Worm (Caenorhabditis elegans): ENCODE results near the gene tag-329.
A peak's percentile ranks its signal among the peaks of the same experiment; 100 is the strongest.

The tag-329 gene

ce11 chrV:9496742-9497141 lies 38.0 kb upstream of the tag-329 start, which contains the start of gene gsnl-1:
Gene gsnl-1 (plus strand): TSS chrV:9497042.
- TF ChIP-seq ama-1 (optimal IDR thresholded peaks at IDR 0.05) (no peak), nhr-10 (tag; optimal IDR thresholded peaks at IDR 0.05) (no peak), lsy-2 (tag; optimal IDR thresholded peaks at IDR 0.05) (no peak), dmd-4 (tag; optimal IDR thresholded peaks at IDR 0.05) (no peak), nhr-6 (tag; optimal IDR thresholded peaks at IDR 0.05) (no peak), lin-11 (tag; optimal IDR thresholded peaks at IDR 0.05) (no peak), ztf-4 (tag; optimal IDR thresholded peaks at IDR 0.05) (no peak), sma-9 (GFP tag; optimal IDR thresholded peaks at IDR 0.05) (no peak), sma-9 (tag; optimal IDR thresholded peaks at IDR 0.05) (no peak), lin-39 (tag; optimal IDR thresholded peaks at IDR 0.05) (no peak), nhr-237 (tag; optimal IDR thresholded peaks at IDR 0.05) (no peak), mbf-1 (tag; optimal IDR thresholded peaks at IDR 0.05) (no peak), lin-13 (GFP tag; optimal IDR thresholded peaks at IDR 0.05) (no peak), ztf-11 (tag; optimal IDR thresholded peaks at IDR 0.05) (no peak), aly-2 (tag; optimal IDR thresholded peaks at IDR 0.05) (no peak), peb-1 (tag; optimal IDR thresholded peaks at IDR 0.05) (no peak)

- TF ChIP-seq blmp-1 (tag; optimal IDR thresholded peaks at IDR 0.05; ENCODE audit: insufficient read depth): peak; percentile 42
- TF ChIP-seq snpc-4 (tag; optimal IDR thresholded peaks at IDR 0.05): no peak
- TF ChIP-seq sem-4 (tag; optimal IDR thresholded peaks at IDR 0.05): no peak
- no peak for TF ChIP-seq nhr-11 (tag; optimal IDR thresholded peaks at IDR 0.05)
- TF ChIP-seq R02D3.7 (tag; optimal IDR thresholded peaks at IDR 0.05): no peak
- no peak for TF ChIP-seq nhr-23 (tag; optimal IDR thresholded peaks at IDR 0.05)
- TF ChIP-seq lin-11 (tag; optimal IDR thresholded peaks at IDR 0.05): no peak
- TF ChIP-seq fos-1 (tag; optimal IDR thresholded peaks at IDR 0.05): no peak
Measured at ce11 chrV:9499295-9499694, 35.4 kb upstream of the tag-329 start.

ce11 chrV:9500826-9501451 lies 33.8 kb upstream of the tag-329 start, which contains the start of gene swt-5:
Gene swt-5 (plus strand): TSS chrV:9501401.
- no peak for TF ChIP-seq nhr-10 (tag; optimal IDR thresholded peaks at IDR 0.05)
- no peak for TF ChIP-seq snpc-4 (tag; optimal IDR thresholded peaks at IDR 0.05)
- no peak for TF ChIP-seq ama-1 (optimal IDR thresholded peaks at IDR 0.05)
- TF ChIP-seq aly-2 (tag; optimal IDR thresholded peaks at IDR 0.05): no peak
- TF ChIP-seq dmd-4 (tag; optimal IDR thresholded peaks at IDR 0.05): no peak
- TF ChIP-seq skn-1 (tag; optimal IDR thresholded peaks at IDR 0.05): no peak
- TF ChIP-seq ztf-4 (tag; optimal IDR thresholded peaks at IDR 0.05): no peak
- TF ChIP-seq ceh-16 (tag; optimal IDR thresholded peaks at IDR 0.05): no peak
- TF ChIP-seq F13H6.1 (tag; optimal IDR thresholded peaks at IDR 0.05): no peak
- no peak for TF ChIP-seq zag-1 (tag; optimal IDR thresholded peaks at IDR 0.05)
- no peak for TF ChIP-seq ZK546.5 (tag; optimal IDR thresholded peaks at IDR 0.05)
- no peak for TF ChIP-seq sma-9 (GFP tag; optimal IDR thresholded peaks at IDR 0.05)
- no peak for TF ChIP-seq sma-9 (tag; optimal IDR thresholded peaks at IDR 0.05)
- no peak for TF ChIP-seq alr-1 (tag; optimal IDR thresholded peaks at IDR 0.05)
- TF ChIP-seq R02D3.7 (tag; optimal IDR thresholded peaks at IDR 0.05): no peak
- TF ChIP-seq egl-27 (tag; optimal IDR thresholded peaks at IDR 0.05): no peak
- TF ChIP-seq nhr-23 (tag; optimal IDR thresholded peaks at IDR 0.05): no peak
- no peak for TF ChIP-seq Y55F3AM.14 (GFP tag; optimal IDR thresholded peaks at IDR 0.05)

- TF ChIP-seq F13H6.1 (tag; optimal IDR thresholded peaks at IDR 0.05): peak; percentile 57
- no peak for TF ChIP-seq mbf-1 (tag; optimal IDR thresholded peaks at IDR 0.05)
- TF ChIP-seq unc-62 (GFP tag; optimal IDR thresholded peaks at IDR 0.05): no peak
- TF ChIP-seq ama-1 (optimal IDR thresholded peaks at IDR 0.05): no peak
- TF ChIP-seq lin-39 (tag; optimal IDR thresholded peaks at IDR 0.05): no peak
- TF ChIP-seq peb-1 (tag; optimal IDR thresholded peaks at IDR 0.05): no peak
- TF ChIP-seq snpc-4 (tag; optimal IDR thresholded peaks at IDR 0.05): peak; percentile 95
- no peak for TF ChIP-seq unc-55 (GFP tag; optimal IDR thresholded peaks at IDR 0.05)
- TF ChIP-seq mab-5 (tag; optimal IDR thresholded peaks at IDR 0.05): no peak
- no peak for TF ChIP-seq unc-39 (tag; optimal IDR thresholded peaks at IDR 0.05)
- no peak for TF ChIP-seq dmd-4 (tag; optimal IDR thresholded peaks at IDR 0.05)
- TF ChIP-seq elt-3 (tag; optimal IDR thresholded peaks at IDR 0.05): no peak
- no peak for TF ChIP-seq alr-1 (tag; optimal IDR thresholded peaks at IDR 0.05)
- TF ChIP-seq nhr-237 (tag; optimal IDR thresholded peaks at IDR 0.05): no peak
- no peak for TF ChIP-seq skn-1 (tag; optimal IDR thresholded peaks at IDR 0.05)
- TF ChIP-seq blmp-1 (tag; optimal IDR thresholded peaks at IDR 0.05; ENCODE audit: insufficient read depth): no peak
- TF ChIP-seq zag-1 (tag; optimal IDR thresholded peaks at IDR 0.05): no peak
- peak; percentile 76 for TF ChIP-seq nhr-129 (tag; optimal IDR thresholded peaks at IDR 0.05)
- TF ChIP-seq nhr-23 (tag; optimal IDR thresholded peaks at IDR 0.05): no peak
- no peak for TF ChIP-seq mdl-1 (tag; optimal IDR thresholded peaks at IDR 0.05)
- TF ChIP-seq ZK546.5 (tag; optimal IDR thresholded peaks at IDR 0.05): no peak
- TF ChIP-seq fos-1 (tag; optimal IDR thresholded peaks at IDR 0.05): peak; percentile 44
- TF ChIP-seq nhr-12 (tag; optimal IDR thresholded peaks at IDR 0.05): no peak
- TF ChIP-seq nhr-21 (tag; optimal IDR thresholded peaks at IDR 0.05): peak; percentile 71
- TF ChIP-seq crh-2 (tag; optimal IDR thresholded peaks at IDR 0.05): peak; percentile 38
- peak; percentile 53 for TF ChIP-seq C34F6.9 (tag; optimal IDR thresholded peaks at IDR 0.05)
- peak; percentile 75 for TF ChIP-seq sma-3 (GFP tag; optimal IDR thresholded peaks at IDR 0.05)
- TF ChIP-seq egl-27 (tag; optimal IDR thresholded peaks at IDR 0.05): peak; percentile 67
- TF ChIP-seq ceh-16 (tag; optimal IDR thresholded peaks at IDR 0.05): peak; percentile 48
- TF ChIP-seq gmeb-1 (tag; optimal IDR thresholded peaks at IDR 0.05): peak; percentile 66
- peak; percentile 54 to 56 for TF ChIP-seq lsy-2 (tag; optimal IDR thresholded peaks at IDR 0.05)
Measured at ce11 chrV:9503152-9503817, 31.4 kb upstream of the tag-329 start.

Data from whole organism, L2 larva.